Worm (Caenorhabditis elegans): ENCODE measurements around the gene add-2.

- TF ChIP-seq skn-1 (tag; optimal IDR thresholded peaks at IDR 0.05) (no peak), nhr-12 (tag; optimal IDR thresholded peaks at IDR 0.05) (no peak), ama-1 (optimal IDR thresholded peaks at IDR 0.05) (no peak), lin-39 (tag; optimal IDR thresholded peaks at IDR 0.05) (no peak)
Measured at ce11 chrV:12006495-12006894, 6.7 kb downstream of the add-2 start, which contains the start of gene F57F5.3.
